Fruit fly (Drosophila melanogaster) Kc167 (cell line): ENCODE results near the gene primo-2.

Experiments
- h ChIP-seq: fragments of >200 bp; optimal IDR thresholded peaks from 3 replicates; lab custom pipeline; 2018; ENCODE audit warnings: missing external identifiers
- ttk ChIP-seq: sonication (Bioruptor generic); optimal IDR thresholded peaks from 2 replicates; lab custom pipeline; 2017; ENCODE audit warnings: missing external identifiers

- no peak for TF ChIP-seq ttk (lab: Kevin White, UChicago)
- no peak for TF ChIP-seq h
Observed at dm6 chr3R:13684569-13685402, 26.8 kb downstream of the primo-2 start.
